Worm (Caenorhabditis elegans) whole organism, L2 larva: ENCODE results near the gene C04C3.7.

Source experiments
- C34F6.9 ChIP-seq: fragments of 150-350 bp; optimal IDR thresholded peaks from 2 replicates; lab custom pipeline; 2014; ENCODE audit warnings: missing biosample characterization, missing genetic modification characterization
- F13H6.1 ChIP-seq: sonication (generic microtip); optimal IDR thresholded peaks from 2 replicates; lab custom pipeline; 2016; ENCODE audit warnings: missing genetic modification characterization, missing compliant biosample characterization
- R02D3.7 ChIP-seq: fragments of 150-350 bp; optimal IDR thresholded peaks from 2 replicates; lab custom pipeline; 2014; ENCODE audit warnings: missing biosample characterization, missing genetic modification characterization
- Y55F3AM.14 ChIP-seq: fragments of 200-800 bp; sonication (Bioruptor generic); optimal IDR thresholded peaks from 2 replicates; lab custom pipeline; 2018; ENCODE audit warnings: mild to moderate bottlenecking, missing genetic modification characterization, missing compliant biosample characterization
- ZK546.5 ChIP-seq: sonication (generic microtip); optimal IDR thresholded peaks from 2 replicates; lab custom pipeline; 2017; ENCODE audit warnings: missing biosample characterization, missing genetic modification characterization
- alr-1 ChIP-seq: fragments of 150-350 bp; optimal IDR thresholded peaks from 2 replicates; lab custom pipeline; 2014; ENCODE audit warnings: missing biosample characterization, missing genetic modification characterization
- aly-2 ChIP-seq: fragments of 150-350 bp; optimal IDR thresholded peaks from 2 replicates; lab custom pipeline; 2014; ENCODE audit warnings: missing biosample characterization, missing genetic modification characterization
- ama-1 ChIP-seq: fragments of 150-350 bp; optimal IDR thresholded peaks from 2 replicates; lab custom pipeline; 2018; ENCODE audit warnings: inconsistent platforms
- blmp-1 ChIP-seq: sonication (generic microtip); optimal IDR thresholded peaks from 2 replicates; lab custom pipeline; 2017; ENCODE audit warnings: missing genetic modification characterization, mild to moderate bottlenecking, missing compliant biosample characterization, antibody characterized with exemption, moderate library complexity; ENCODE audit not compliant: insufficient read depth
- ceh-16 ChIP-seq: fragments of 150-350 bp; optimal IDR thresholded peaks from 2 replicates; lab custom pipeline; 2014; ENCODE audit warnings: missing biosample characterization, missing genetic modification characterization
- ceh-82 ChIP-seq: fragments of 150-350 bp; optimal IDR thresholded peaks from 2 replicates; lab custom pipeline; 2014; ENCODE audit warnings: missing biosample characterization, missing genetic modification characterization
- crh-2 ChIP-seq: sonication (generic microtip); optimal IDR thresholded peaks from 2 replicates; lab custom pipeline; 2017; ENCODE audit warnings: missing biosample characterization, missing genetic modification characterization
- dmd-4 ChIP-seq: sonication (generic microtip); optimal IDR thresholded peaks from 2 replicates; lab custom pipeline; 2017; ENCODE audit warnings: missing biosample characterization, missing genetic modification characterization
- egl-27 ChIP-seq: sonication (generic microtip); optimal IDR thresholded peaks from 3 replicates; lab custom pipeline; 2017; ENCODE audit warnings: missing biosample characterization, missing genetic modification reagents, missing genetic modification characterization
- elt-1 ChIP-seq: fragments of 150-350 bp; optimal IDR thresholded peaks from 2 replicates; lab custom pipeline; 2014; ENCODE audit warnings: missing biosample characterization, missing genetic modification characterization
- elt-3 ChIP-seq: sonication (generic microtip); optimal IDR thresholded peaks from 2 replicates; lab custom pipeline; 2017; ENCODE audit warnings: missing biosample characterization, missing genetic modification characterization
- fos-1 ChIP-seq: fragments of 150-350 bp; optimal IDR thresholded peaks from 2 replicates; lab custom pipeline; 2014; ENCODE audit warnings: missing biosample characterization, missing genetic modification characterization
- gmeb-1 ChIP-seq: fragments of 150-350 bp; optimal IDR thresholded peaks from 2 replicates; lab custom pipeline; 2014; ENCODE audit warnings: missing biosample characterization, missing genetic modification characterization
- lin-11 ChIP-seq: fragments of 150-350 bp; sonication (generic microtip); optimal IDR thresholded peaks from 2 replicates; lab custom pipeline; 2014; ENCODE audit warnings: missing biosample characterization, missing genetic modification characterization, inconsistent platforms, mixed read lengths
- lin-13 ChIP-seq: fragments of 150-350 bp; optimal IDR thresholded peaks from 2 replicates; lab custom pipeline; 2014; ENCODE audit warnings: missing biosample characterization, missing genetic modification reagents, missing genetic modification characterization
- lin-39 ChIP-seq: fragments of 150-350 bp; optimal IDR thresholded peaks from 2 replicates; lab custom pipeline; 2014; ENCODE audit warnings: missing biosample characterization, missing genetic modification reagents, missing genetic modification characterization
- lsy-2 ChIP-seq, 2 experiments: fragments of 150-350 bp in 1 of 2; sonication (generic microtip) in 1 of 2; optimal IDR thresholded peaks; 2 replicates each; lab custom pipeline; 2014 to 2017; ENCODE audit warnings: missing biosample characterization in 2 of 2, missing genetic modification characterization in 2 of 2
- mab-5 ChIP-seq: fragments of 150-350 bp; optimal IDR thresholded peaks from 2 replicates; lab custom pipeline; 2014; ENCODE audit warnings: missing biosample characterization, missing genetic modification characterization
- mbf-1 ChIP-seq: sonication (generic microtip); optimal IDR thresholded peaks from 2 replicates; lab custom pipeline; 2017; ENCODE audit warnings: missing biosample characterization, missing genetic modification characterization
- mdl-1 ChIP-seq, 2 experiments: fragments of 150-350 bp in 1 of 2; sonication (generic microtip) in 1 of 2; optimal IDR thresholded peaks; 2 replicates each; lab custom pipeline; 2017; ENCODE audit warnings: missing biosample characterization in 2 of 2, missing genetic modification characterization in 2 of 2
- nhr-10 ChIP-seq: sonication (generic microtip); optimal IDR thresholded peaks from 2 replicates; lab custom pipeline; 2017; ENCODE audit warnings: missing biosample characterization, missing genetic modification characterization
- nhr-11 ChIP-seq: fragments of 150-350 bp; optimal IDR thresholded peaks from 2 replicates; lab custom pipeline; 2014; ENCODE audit warnings: missing biosample characterization, missing genetic modification characterization
- nhr-12 ChIP-seq: fragments of 150-350 bp; optimal IDR thresholded peaks from 2 replicates; lab custom pipeline; 2014; ENCODE audit warnings: missing biosample characterization, missing genetic modification characterization
- nhr-129 ChIP-seq: fragments of 150-350 bp; optimal IDR thresholded peaks from 2 replicates; lab custom pipeline; 2014; ENCODE audit warnings: missing biosample characterization, missing genetic modification characterization
- nhr-21 ChIP-seq: fragments of 150-350 bp; optimal IDR thresholded peaks from 2 replicates; lab custom pipeline; 2014; ENCODE audit warnings: missing biosample characterization, missing genetic modification characterization
- nhr-23 ChIP-seq: fragments of 150-350 bp; optimal IDR thresholded peaks from 2 replicates; lab custom pipeline; 2014; ENCODE audit warnings: missing biosample characterization, missing genetic modification reagents, missing genetic modification characterization
- nhr-237 ChIP-seq: fragments of 150-350 bp; optimal IDR thresholded peaks from 2 replicates; lab custom pipeline; 2014; ENCODE audit warnings: missing biosample characterization, missing genetic modification characterization
- nhr-25 ChIP-seq: fragments of 150-350 bp; sonication (generic microtip); optimal IDR thresholded peaks from 3 replicates; lab custom pipeline; 2014; ENCODE audit warnings: missing biosample characterization, missing genetic modification characterization
- nhr-6 ChIP-seq: fragments of 150-350 bp; optimal IDR thresholded peaks from 2 replicates; lab custom pipeline; 2014; ENCODE audit warnings: missing biosample characterization, missing genetic modification characterization
- nhr-77 ChIP-seq: fragments of 150-350 bp; optimal IDR thresholded peaks from 2 replicates; lab custom pipeline; 2014; ENCODE audit warnings: missing biosample characterization, missing genetic modification characterization
- peb-1 ChIP-seq: fragments of 150-350 bp; optimal IDR thresholded peaks from 2 replicates; lab custom pipeline; 2014; ENCODE audit warnings: missing biosample characterization, missing genetic modification characterization
- sem-4 ChIP-seq: fragments of 150-350 bp; optimal IDR thresholded peaks from 2 replicates; lab custom pipeline; 2014; ENCODE audit warnings: missing biosample characterization, missing genetic modification reagents, missing genetic modification characterization
- skn-1 ChIP-seq: sonication (generic microtip); optimal IDR thresholded peaks from 2 replicates; lab custom pipeline; 2017; ENCODE audit warnings: missing biosample characterization, missing genetic modification characterization
- sma-3 ChIP-seq: sonication (generic microtip); optimal IDR thresholded peaks from 2 replicates; lab custom pipeline; 2016; ENCODE audit warnings: missing genetic modification reagents, missing genetic modification characterization, missing compliant biosample characterization
- sma-9 ChIP-seq, 2 experiments: fragments of 150-350 bp in 1 of 2; sonication (generic microtip) in 1 of 2; optimal IDR thresholded peaks; 2 replicates each; lab custom pipeline; 2014 to 2016; ENCODE audit warnings: missing genetic modification characterization in 2 of 2, mild to moderate bottlenecking in 1 of 2, missing biosample characterization in 1 of 2, missing compliant biosample characterization in 1 of 2, missing genetic modification reagents in 1 of 2, moderate library complexity in 1 of 2
- snpc-4 ChIP-seq: fragments of 150-350 bp; optimal IDR thresholded peaks from 2 replicates; lab custom pipeline; 2014; ENCODE audit warnings: missing biosample characterization, missing genetic modification characterization
- unc-39 ChIP-seq: fragments of 150-350 bp; optimal IDR thresholded peaks from 2 replicates; lab custom pipeline; 2014; ENCODE audit warnings: missing biosample characterization, missing genetic modification characterization
- unc-55 ChIP-seq: fragments of 150-350 bp; sonication (generic microtip); optimal IDR thresholded peaks from 3 replicates; lab custom pipeline; 2014; ENCODE audit warnings: missing biosample characterization, missing genetic modification reagents, missing genetic modification characterization
- unc-62 ChIP-seq: fragments of 150-350 bp; optimal IDR thresholded peaks from 2 replicates; lab custom pipeline; 2014; ENCODE audit warnings: missing biosample characterization, missing genetic modification reagents, missing genetic modification characterization
- zag-1 ChIP-seq: fragments of 150-350 bp; optimal IDR thresholded peaks from 2 replicates; lab custom pipeline; 2014; ENCODE audit warnings: missing biosample characterization, missing genetic modification characterization
- ztf-1 ChIP-seq: fragments of 200-800 bp; sonication (Bioruptor generic); conservative IDR thresholded peaks from 2 replicates; pipeline ENCODE4 v1.3.6; 2022; ENCODE audit warnings: missing genetic modification characterization, missing compliant biosample characterization
- ztf-11 ChIP-seq: sonication (generic microtip); optimal IDR thresholded peaks from 2 replicates; lab custom pipeline; 2017; ENCODE audit warnings: missing biosample characterization, missing genetic modification characterization
- ztf-4 ChIP-seq: fragments of 150-350 bp; optimal IDR thresholded peaks from 2 replicates; lab custom pipeline; 2014; ENCODE audit warnings: missing biosample characterization, missing genetic modification characterization

Gene C04C3.7

DNA sequence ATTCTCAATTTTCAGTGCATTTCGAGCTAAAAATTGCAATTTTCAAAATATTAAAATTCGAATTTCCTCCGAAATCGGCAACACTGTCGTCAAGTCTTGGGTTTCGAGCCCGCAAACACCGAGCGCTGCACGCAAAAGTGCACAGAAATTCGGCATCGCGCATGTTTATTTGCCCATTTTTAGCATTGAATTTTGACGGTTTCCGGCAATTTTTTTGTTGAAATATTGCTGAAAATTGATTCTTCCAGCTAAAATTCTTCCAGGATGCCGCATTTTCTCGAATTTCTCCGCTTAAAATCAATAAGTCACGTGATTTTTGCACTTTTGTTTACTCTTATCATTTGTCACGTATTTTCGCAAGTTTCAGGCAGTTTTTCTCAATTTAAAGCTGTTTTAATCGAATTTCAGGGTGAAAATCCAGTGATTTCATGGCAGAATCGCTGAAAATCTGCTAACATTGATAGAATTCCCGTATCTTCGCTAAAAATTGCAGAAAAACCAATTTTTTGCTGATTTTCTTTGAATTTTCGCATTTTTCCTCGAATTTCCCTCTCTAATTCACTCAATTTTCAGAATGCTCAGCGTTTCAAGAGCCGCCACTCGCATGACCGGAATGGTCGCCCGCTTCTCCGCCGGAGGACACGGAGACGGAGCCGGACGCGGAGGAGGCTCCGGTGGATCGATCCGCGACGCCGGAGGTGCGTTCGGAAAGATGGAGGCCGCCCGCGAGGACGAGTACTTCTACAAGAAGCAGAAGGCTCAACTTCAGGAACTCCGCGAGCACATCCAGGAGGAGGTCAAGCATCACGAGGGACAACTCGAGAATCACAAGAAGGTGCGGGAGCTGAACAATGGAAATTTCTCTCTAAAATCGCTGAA lies 47.7 kb downstream of the C04C3.7 start, which contains the start of gene mai-2:
TSS of gene mai-2 (plus strand) at position 574 of the 879 bp plus-strand sequence.
- TF ChIP-seq ama-1: peak; percentile 52
- TF ChIP-seq ztf-1: no peak
- TF ChIP-seq zag-1 (tag; lab: Kevin White, UChicago): no peak
- TF ChIP-seq ceh-16 (tag; lab: Kevin White, UChicago): no peak
- TF ChIP-seq F13H6.1 (tag; lab: Kevin White, UChicago): peak; percentile 51
- no peak for TF ChIP-seq nhr-10 (tag; lab: Kevin White, UChicago)
- TF ChIP-seq mbf-1 (tag; lab: Kevin White, UChicago): no peak
- TF ChIP-seq dmd-4 (tag; lab: Kevin White, UChicago): no peak
- TF ChIP-seq blmp-1 (tag; lab: Kevin White, UChicago): peak; percentile 42
- TF ChIP-seq nhr-77 (tag; lab: Kevin White, UChicago): no peak
- TF ChIP-seq aly-2 (tag; lab: Kevin White, UChicago): no peak
- TF ChIP-seq skn-1: no peak
- TF ChIP-seq crh-2 (tag; lab: Kevin White, UChicago): peak; percentile 54
- no peak for TF ChIP-seq unc-39
- no peak for TF ChIP-seq R02D3.7 (tag; lab: Kevin White, UChicago)
- TF ChIP-seq nhr-21 (tag; lab: Kevin White, UChicago): no peak
- TF ChIP-seq unc-62 (GFP tag; lab: Kevin White, UChicago): no peak
- peak in 1 of 2 experiments; percentile 16 for TF ChIP-seq mdl-1 (tag; optimal IDR thresholded peaks at IDR 0.05; lab: Kevin White, UChicago)
- peak; percentile 48 for TF ChIP-seq lin-11 (tag; lab: Kevin White, UChicago)
- TF ChIP-seq lsy-2 (tag; optimal IDR thresholded peaks at IDR 0.05; lab: Kevin White, UChicago): peak; percentile 75 to 81
- TF ChIP-seq nhr-6: no peak
- TF ChIP-seq egl-27: no peak
- no peak for TF ChIP-seq nhr-11
- no peak for TF ChIP-seq ceh-82 (tag; lab: Kevin White, UChicago)
- TF ChIP-seq lin-39: no peak
- TF ChIP-seq ZK546.5 (tag; lab: Kevin White, UChicago): no peak
- no peak for TF ChIP-seq ztf-11 (tag; lab: Kevin White, UChicago)
- TF ChIP-seq sma-3 (GFP tag; lab: Kevin White, UChicago): peak; percentile 63
- peak; percentile 39 for TF ChIP-seq ztf-4 (tag; lab: Kevin White, UChicago)
- TF ChIP-seq nhr-237 (tag; lab: Kevin White, UChicago): no peak
- no peak for TF ChIP-seq alr-1 (tag; lab: Kevin White, UChicago)
- no peak for TF ChIP-seq mab-5
- peak; percentile 8 for TF ChIP-seq sem-4 (tag; lab: Kevin White, UChicago)
- TF ChIP-seq C34F6.9: peak; percentile 76
- TF ChIP-seq snpc-4 (tag; lab: Kevin White, UChicago): no peak
- TF ChIP-seq unc-55 (GFP tag; lab: Kevin White, UChicago): peak; percentile 82
- TF ChIP-seq sma-9 (GFP tag; optimal IDR thresholded peaks at IDR 0.05; lab: Kevin White, UChicago): peak; percentile 25
- TF ChIP-seq sma-9 (tag; optimal IDR thresholded peaks at IDR 0.05; lab: Kevin White, UChicago): no peak
- TF ChIP-seq lin-13 (GFP tag; lab: Kevin White, UChicago): peak; percentile 51
- TF ChIP-seq fos-1 (tag; lab: Kevin White, UChicago): no peak
- TF ChIP-seq nhr-25 (tag; lab: Kevin White, UChicago): peak; percentile 20
- TF ChIP-seq nhr-129 (tag; lab: Kevin White, UChicago): peak; percentile 51
- no peak for TF ChIP-seq elt-1
- TF ChIP-seq nhr-12 (tag; lab: Kevin White, UChicago): no peak
- peak; percentile 90 for TF ChIP-seq gmeb-1 (tag; lab: Kevin White, UChicago)
- TF ChIP-seq peb-1 (tag; lab: Kevin White, UChicago): no peak
- TF ChIP-seq nhr-23 (tag; lab: Kevin White, UChicago): no peak
- no peak for TF ChIP-seq Y55F3AM.14 (GFP tag; lab: Kevin White, UChicago)
- no peak for TF ChIP-seq elt-3 (tag; lab: Kevin White, UChicago)
- TF ChIP-seq, all 48 proteins: peak for 17
